Fruit fly (Drosophila melanogaster) whole organism, embryonic: ENCODE results near the gene Tg.

ENCODE experiments used
- Ada2b ChIP-seq: fragments of 200-800 bp; sonication (Bioruptor generic); IDR thresholded peaks from 2 replicates; pipeline ENCODE4 v1.3.6; 2022; ENCODE audit warnings: missing biosample characterization, missing genetic modification characterization
- Atf6 ChIP-seq: fragments of 200-800 bp; sonication (Bioruptor generic); IDR thresholded peaks from 2 replicates; pipeline ENCODE4 v1.3.6; 2022; ENCODE audit warnings: missing biosample characterization, missing genetic modification characterization
- CG10366 ChIP-seq: fragments of 200-800 bp; sonication (Bioruptor generic); IDR thresholded peaks from 2 replicates; pipeline ENCODE4 v1.3.6; 2022; ENCODE audit warnings: missing biosample characterization, missing genetic modification characterization
- CG12942 ChIP-seq: fragments of 200-800 bp; sonication (Bioruptor generic); optimal IDR thresholded peaks from 3 replicates; lab custom pipeline; 2016; ENCODE audit warnings: missing biosample characterization, missing genetic modification characterization
- CG13296 ChIP-seq: fragments of 200-800 bp; sonication (Bioruptor generic); optimal IDR thresholded peaks from 3 replicates; lab custom pipeline; 2018; ENCODE audit warnings: missing biosample characterization, mild to moderate bottlenecking, missing genetic modification characterization
- CG13894 ChIP-seq: fragments of 200-800 bp; sonication (Bioruptor generic); optimal IDR thresholded peaks from 3 replicates; lab custom pipeline; 2018; ENCODE audit warnings: missing biosample characterization, mild to moderate bottlenecking, missing genetic modification characterization, moderate library complexity
- CG14050 ChIP-seq: fragments of 200-800 bp; sonication (Bioruptor generic); IDR thresholded peaks from 3 replicates; pipeline ENCODE4 v1.3.6; 2022; ENCODE audit warnings: missing biosample characterization, missing genetic modification characterization
- CG14860 ChIP-seq: fragments of 200-800 bp; sonication (Bioruptor generic); IDR thresholded peaks from 3 replicates; pipeline ENCODE4 v1.3.6; 2022; ENCODE audit warnings: missing biosample characterization, missing genetic modification characterization; ENCODE audit not compliant: partially characterized antibody
- CG1603 ChIP-seq: fragments of 200-800 bp; sonication (Bioruptor generic); optimal IDR thresholded peaks from 2 replicates; lab custom pipeline; 2019; ENCODE audit warnings: missing biosample characterization, mild to moderate bottlenecking, missing genetic modification characterization, moderate library complexity
- CG18262 ChIP-seq: fragments of 200-800 bp; optimal IDR thresholded peaks from 3 replicates; lab custom pipeline; 2019; ENCODE audit warnings: missing biosample characterization, mild to moderate bottlenecking, missing genetic modification characterization, moderate library complexity
- CG18599 ChIP-seq: fragments of 200-800 bp; sonication (Bioruptor generic); optimal IDR thresholded peaks from 3 replicates; lab custom pipeline; 2017; ENCODE audit warnings: missing biosample characterization, missing genetic modification characterization, mild to moderate bottlenecking, moderate library complexity, missing genetic modification reagents
- CG18764 ChIP-seq: fragments of 200-800 bp; sonication (Bioruptor generic); optimal IDR thresholded peaks from 3 replicates; lab custom pipeline; 2016; ENCODE audit warnings: missing biosample characterization, missing genetic modification characterization
- CG30020 ChIP-seq: fragments of 200-800 bp; optimal IDR thresholded peaks from 2 replicates; lab custom pipeline; 2019; ENCODE audit warnings: missing biosample characterization, mild to moderate bottlenecking, missing genetic modification characterization, moderate library complexity
- CG32532 ChIP-seq: fragments of 200-800 bp; sonication (Bioruptor generic); IDR thresholded peaks from 2 replicates; pipeline ENCODE4 v1.3.6; 2022; ENCODE audit warnings: missing biosample characterization, missing genetic modification characterization
- CG34376 ChIP-seq: fragments of 200-800 bp; sonication (Bioruptor generic); optimal IDR thresholded peaks from 2 replicates; lab custom pipeline; 2018; ENCODE audit warnings: missing biosample characterization, mild to moderate bottlenecking, missing genetic modification characterization
- CG5953 ChIP-seq: fragments of 200-800 bp; sonication (Bioruptor generic); IDR thresholded peaks from 2 replicates; pipeline ENCODE4 v1.3.6; 2022; ENCODE audit warnings: missing biosample characterization, missing genetic modification characterization
- CG7928 ChIP-seq: fragments of 200-800 bp; sonication (Bioruptor generic); optimal IDR thresholded peaks from 2 replicates; lab custom pipeline; 2017; ENCODE audit warnings: missing biosample characterization, mild to moderate bottlenecking, missing genetic modification characterization
- CG8478 ChIP-seq: fragments of >200 bp; optimal IDR thresholded peaks from 2 replicates; lab custom pipeline; 2018
- Deaf1 ChIP-seq: fragments of 200-800 bp; optimal IDR thresholded peaks from 3 replicates; lab custom pipeline; 2019; ENCODE audit warnings: missing biosample characterization, mild to moderate bottlenecking, missing genetic modification characterization, moderate library complexity
- Dp ChIP-seq: fragments of 200-800 bp; sonication (Bioruptor generic); optimal IDR thresholded peaks from 2 replicates; lab custom pipeline; 2018; ENCODE audit warnings: missing biosample characterization, mild to moderate bottlenecking, missing genetic modification characterization, moderate library complexity
- Drgx ChIP-seq: fragments of 200-800 bp; sonication (Bioruptor generic); IDR thresholded peaks from 2 replicates; pipeline ENCODE4 v1.3.6; 2022; ENCODE audit warnings: missing biosample characterization, missing genetic modification characterization
- Ets65A ChIP-seq: fragments of 200-800 bp; sonication (Bioruptor generic); peaks from one replicate; lab custom pipeline; 2016; ENCODE audit warnings: missing biosample characterization, missing genetic modification characterization
- HmgZ ChIP-seq: fragments of 200-800 bp; sonication (Bioruptor generic); optimal IDR thresholded peaks from 2 replicates; lab custom pipeline; 2018; ENCODE audit warnings: missing biosample characterization, mild to moderate bottlenecking, missing genetic modification characterization
- Hsf ChIP-seq: fragments of 200-800 bp; sonication (Bioruptor generic); optimal IDR thresholded peaks from 3 replicates; lab custom pipeline; 2016; ENCODE audit warnings: missing biosample characterization, missing genetic modification characterization
- Med ChIP-seq: fragments of 200-800 bp; sonication (Bioruptor generic); peaks from one replicate; lab custom pipeline; 2016; ENCODE audit warnings: missing biosample characterization, missing genetic modification characterization, mild to moderate bottlenecking, inconsistent platforms, moderate library complexity
- NC2α ChIP-seq: fragments of 200-800 bp; sonication (Bioruptor generic); optimal IDR thresholded peaks from 2 replicates; lab custom pipeline; 2016; ENCODE audit warnings: missing biosample characterization, missing genetic modification characterization
- Pdp1 ChIP-seq, 2 experiments: fragments of 200-800 bp; sonication (Bioruptor generic); optimal IDR thresholded peaks; 3 replicates each; lab custom pipeline; 2016; ENCODE audit warnings: missing biosample characterization in 2 of 2, missing genetic modification characterization in 2 of 2, mild to moderate bottlenecking in 1 of 2, moderate library complexity in 1 of 2
- Rfx ChIP-seq: fragments of 200-800 bp; sonication (Bioruptor generic); IDR thresholded peaks from 2 replicates; pipeline ENCODE4 v1.3.6; 2022; ENCODE audit warnings: missing biosample characterization, missing genetic modification characterization
- Scr ChIP-seq: fragments of 200-800 bp; sonication (Bioruptor generic); IDR thresholded peaks from 2 replicates; pipeline ENCODE4 v1.3.6; 2022; ENCODE audit warnings: missing biosample characterization, missing genetic modification characterization; ENCODE audit not compliant: partially characterized antibody
- Sox102F ChIP-seq: fragments of 200-800 bp; sonication (Bioruptor generic); optimal IDR thresholded peaks from 2 replicates; lab custom pipeline; 2018; ENCODE audit warnings: missing biosample characterization, mild to moderate bottlenecking, missing genetic modification characterization, moderate library complexity
- ara ChIP-seq: fragments of 200-800 bp; sonication (Bioruptor generic); IDR thresholded peaks from 2 replicates; pipeline ENCODE4 v1.3.6; 2022; ENCODE audit warnings: missing biosample characterization, missing genetic modification characterization
- bowl ChIP-seq: fragments of 200-800 bp; sonication (Bioruptor generic); IDR thresholded peaks from 2 replicates; pipeline ENCODE4 v1.3.6; 2022; ENCODE audit warnings: missing biosample characterization, missing genetic modification characterization
- cas ChIP-seq: fragments of 200-800 bp; sonication (Bioruptor generic); IDR thresholded peaks from 2 replicates; pipeline ENCODE4 v1.3.6; 2022; ENCODE audit warnings: missing biosample characterization, missing genetic modification characterization
- en ChIP-seq: fragments of 200-800 bp; sonication (Bioruptor generic); optimal IDR thresholded peaks from 2 replicates; lab custom pipeline; 2016; ENCODE audit warnings: missing biosample characterization, missing genetic modification characterization
- exex ChIP-seq: fragments of 200-800 bp; sonication (Bioruptor generic); optimal IDR thresholded peaks from 4 replicates; lab custom pipeline; 2018; ENCODE audit warnings: missing biosample characterization, mild to moderate bottlenecking, missing genetic modification characterization, moderate library complexity
- gem ChIP-seq: fragments of 200-800 bp; sonication (Bioruptor generic); optimal IDR thresholded peaks from 2 replicates; lab custom pipeline; 2019; ENCODE audit warnings: missing biosample characterization, mild to moderate bottlenecking, missing genetic modification characterization, moderate library complexity
- grau ChIP-seq: fragments of 200-800 bp; optimal IDR thresholded peaks from 3 replicates; lab custom pipeline; 2019; ENCODE audit warnings: missing biosample characterization, mild to moderate bottlenecking, missing genetic modification characterization, moderate library complexity
- grn ChIP-seq: fragments of 200-800 bp; sonication (Bioruptor generic); optimal IDR thresholded peaks from 3 replicates; lab custom pipeline; 2017; ENCODE audit warnings: missing biosample characterization, missing genetic modification characterization
- ind ChIP-seq: fragments of 200-800 bp; sonication (Bioruptor generic); optimal IDR thresholded peaks from 3 replicates; lab custom pipeline; 2016; ENCODE audit warnings: missing biosample characterization, missing genetic modification characterization
- kah ChIP-seq: fragments of 200-800 bp; sonication (Bioruptor generic); optimal IDR thresholded peaks from 2 replicates; lab custom pipeline; 2018; ENCODE audit warnings: missing biosample characterization, mild to moderate bottlenecking, missing genetic modification characterization
- klu ChIP-seq: fragments of 200-800 bp; sonication (Bioruptor generic); IDR thresholded peaks from 2 replicates; pipeline ENCODE4 v1.3.6; 2022; ENCODE audit warnings: missing biosample characterization, missing genetic modification characterization
- luna ChIP-seq: fragments of 200-800 bp; sonication (Bioruptor generic); optimal IDR thresholded peaks from 2 replicates; lab custom pipeline; 2016; ENCODE audit warnings: missing biosample characterization, missing genetic modification characterization
- mirr ChIP-seq: fragments of 200-800 bp; sonication (Bioruptor generic); optimal IDR thresholded peaks from 3 replicates; lab custom pipeline; 2018; ENCODE audit warnings: missing biosample characterization, mild to moderate bottlenecking, missing genetic modification characterization
- phol ChIP-seq: fragments of 200-800 bp; sonication (Bioruptor generic); optimal IDR thresholded peaks from 3 replicates; lab custom pipeline; 2018; ENCODE audit warnings: missing biosample characterization, mild to moderate bottlenecking, missing genetic modification characterization, moderate library complexity
- repo ChIP-seq: fragments of 200-800 bp; sonication (Bioruptor generic); optimal IDR thresholded peaks from 2 replicates; lab custom pipeline; 2016; ENCODE audit warnings: missing biosample characterization, missing genetic modification characterization
- slou ChIP-seq: fragments of 200-800 bp; sonication (Bioruptor generic); optimal IDR thresholded peaks from 3 replicates; lab custom pipeline; 2016; ENCODE audit warnings: missing biosample characterization, missing genetic modification characterization
- sqz ChIP-seq: fragments of 200-800 bp; sonication (Bioruptor generic); optimal IDR thresholded peaks from 3 replicates; lab custom pipeline; 2018; ENCODE audit warnings: missing biosample characterization, mild to moderate bottlenecking, missing genetic modification characterization
- sug ChIP-seq: fragments of 200-800 bp; optimal IDR thresholded peaks from 2 replicates; lab custom pipeline; 2019; ENCODE audit warnings: missing biosample characterization, mild to moderate bottlenecking, missing genetic modification characterization, moderate library complexity
- trh ChIP-seq: fragments of 200-800 bp; sonication (Bioruptor generic); optimal IDR thresholded peaks from 2 replicates; lab custom pipeline; 2016; ENCODE audit warnings: missing biosample characterization, missing genetic modification characterization
- usp ChIP-seq: fragments of >200 bp; optimal IDR thresholded peaks from 2 replicates; lab custom pipeline; 2017; ENCODE audit warnings: missing biosample characterization, missing genetic modification characterization
- zfh1 ChIP-seq: fragments of 200-800 bp; sonication (Bioruptor generic); IDR thresholded peaks from 3 replicates; pipeline ENCODE4 v1.3.6; 2022; ENCODE audit warnings: missing biosample characterization, missing genetic modification characterization

The Tg gene

DNA sequence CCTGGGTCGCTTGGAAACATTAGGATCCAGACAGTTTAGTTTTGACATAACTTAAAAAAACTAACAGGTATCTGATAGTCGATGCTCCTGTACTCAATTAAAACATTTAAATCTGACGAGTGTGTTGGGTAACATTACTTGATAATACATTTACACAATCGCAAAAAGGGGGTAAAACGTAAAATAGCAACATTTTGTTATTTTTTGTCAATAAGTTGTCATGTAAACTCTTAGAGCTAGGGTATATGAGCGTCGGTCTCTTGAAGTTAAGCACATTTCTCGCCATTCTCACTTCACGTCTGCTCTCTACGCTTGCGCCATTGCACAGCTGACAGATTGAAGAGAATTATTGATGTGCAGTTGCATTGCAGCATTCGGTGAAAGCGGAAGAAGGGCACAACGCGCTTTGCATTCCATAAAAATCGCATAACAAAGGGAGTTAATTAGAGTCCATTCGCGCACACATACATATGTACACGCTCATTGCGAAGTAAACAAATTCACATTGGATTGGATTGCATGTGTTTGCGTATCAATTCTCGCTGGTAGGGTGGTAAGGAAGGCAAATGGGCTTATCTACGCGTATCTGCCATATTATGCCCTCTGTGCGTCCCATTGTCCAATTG lies 26.2 kb upstream of the Tg start (continued):
- TF ChIP-seq zfh1, result no peak
- peak; percentile 12 for TF ChIP-seq Sox102F (GFP tag; lab: Kevin White, UChicago)
- no peak for TF ChIP-seq cas (GFP tag; lab: Robert Waterston, UW)
- TF ChIP-seq CG32532, result no peak
- TF ChIP-seq Hsf (GFP tag; lab: Kevin White, UChicago), result peak; percentile 28
- peak; percentile 5 for TF ChIP-seq sqz (GFP tag; lab: Kevin White, UChicago)
- TF ChIP-seq luna, result no peak
- no peak for TF ChIP-seq CG18764 (GFP tag; lab: Kevin White, UChicago)
- no peak for TF ChIP-seq NC2α (GFP tag; lab: Kevin White, UChicago)
- no peak for TF ChIP-seq klu (GFP tag; lab: Robert Waterston, UW)
- TF ChIP-seq CG12942 (GFP tag; lab: Kevin White, UChicago), result no peak
- 0 out of 2 replicates have a peak, but pooled peaks have one; percentile 12 for TF ChIP-seq Ada2b (GFP tag; lab: Robert Waterston, UW)
- TF ChIP-seq repo, result no peak
- TF ChIP-seq CG18599 (GFP tag; lab: Kevin White, UChicago), result peak; percentile 18
- no peak for TF ChIP-seq grn
- TF ChIP-seq CG1603 (tag; lab: Kevin White, UChicago), result peak; percentile 13
- peak; percentile 39 for TF ChIP-seq Drgx
- no peak for TF ChIP-seq HmgZ (tag; lab: Kevin White, UChicago)
- no peak for TF ChIP-seq CG13894 (tag; lab: Kevin White, UChicago)
- TF ChIP-seq phol (tag; lab: Kevin White, UChicago), result peak; percentile 33
- peak; percentile 9 for TF ChIP-seq en (GFP tag; lab: Kevin White, UChicago)
- no peak for TF ChIP-seq CG10366 (GFP tag; lab: Robert Waterston, UW)
- TF ChIP-seq CG7928, result no peak
- no peak for TF ChIP-seq CG14050 (GFP tag; lab: Robert Waterston, UW)
- peak; percentile 23 for TF ChIP-seq CG18262 (tag; lab: Kevin White, UChicago)
- peak; percentile 46 for TF ChIP-seq gem (tag; lab: Kevin White, UChicago)
- TF ChIP-seq slou (GFP tag; lab: Kevin White, UChicago), result no peak
- peak; percentile 53 for TF ChIP-seq Scr

DNA sequence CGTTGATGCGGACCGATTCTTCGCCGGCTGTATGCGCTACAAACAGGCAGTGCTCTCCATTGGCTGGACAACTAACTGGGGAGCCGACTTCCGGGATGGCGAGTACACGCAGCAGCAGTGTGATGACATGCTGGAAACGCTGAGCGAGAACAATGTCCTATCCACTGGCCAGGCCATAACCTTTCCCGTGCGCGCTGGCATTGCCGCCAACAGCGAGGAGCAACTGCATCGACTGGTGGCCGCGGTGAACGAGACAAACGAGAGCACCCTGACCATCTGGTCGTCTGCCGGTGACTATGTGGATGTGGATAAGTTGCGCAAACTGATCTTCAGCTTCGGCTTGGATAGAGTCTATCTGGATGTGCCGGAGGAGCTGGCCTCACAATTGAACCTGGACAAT lies 25.0 kb upstream of the Tg start:
- no peak for TF ChIP-seq trh
- 0 out of 2 replicates have a peak, but pooled peaks have one; percentile 17 for TF ChIP-seq Atf6 (GFP tag; lab: Robert Waterston, UW)
- TF ChIP-seq CG8478 (lab: Kevin White, UChicago), result peak; percentile 73
- no peak for TF ChIP-seq Deaf1
- TF ChIP-seq Med (GFP tag; lab: Kevin White, UChicago), result peak; percentile 57
- 0 out of 3 replicates have a peak, but pooled peaks have one; percentile 14 for TF ChIP-seq CG14860 (GFP tag; lab: Robert Waterston, UW)
- TF ChIP-seq ara (GFP tag; lab: Robert Waterston, UW), result peak; percentile 16; the same call in 1 of the 2 replicates

dm6 chr2L:7989868-7990267 lies 21.3 kb upstream of the Tg start:
- TF ChIP-seq Rfx (GFP tag; lab: Robert Waterston, UW) (no peak), Med (GFP tag; lab: Kevin White, UChicago) (peak; percentile 23), grau (tag; lab: Kevin White, UChicago) (no peak), kah (no peak), sug (peak; percentile 39), bowl (GFP tag; lab: Robert Waterston, UW) (no peak), CG30020 (tag; lab: Kevin White, UChicago) (no peak), CG13296 (GFP tag; lab: Kevin White, UChicago) (no peak), mirr (GFP tag; lab: Kevin White, UChicago) (peak; percentile 54), grn (peak; percentile 9), CG5953 (no peak), ind (GFP tag; lab: Kevin White, UChicago) (no peak), Ets65A (peak; percentile 20), Dp (GFP tag; lab: Kevin White, UChicago) (no peak), Pdp1 (GFP tag; optimal IDR thresholded peaks at IDR 0.05; lab: Kevin White, UChicago) (peak in 1 of 2 experiments; percentile 8), usp (no peak), CG34376 (GFP tag; lab: Kevin White, UChicago) (peak; percentile 24), exex (peak; percentile 81)
